Worm (Caenorhabditis elegans) whole organism, mixed stage, embryonic: ENCODE data around the gene rif-1.1.

Experiments used
- M03D4.4 ChIP-seq: sonication (generic microtip); optimal IDR thresholded peaks from 2 replicates; lab custom pipeline; 2017; ENCODE audit warnings: mild to moderate bottlenecking, missing genetic modification characterization, missing compliant biosample characterization
- lin-13 ChIP-seq: fragments of 150-350 bp; optimal IDR thresholded peaks from 2 replicates; lab custom pipeline; 2014; ENCODE audit warnings: missing biosample characterization, missing genetic modification characterization
- lin-32 ChIP-seq: fragments of 200-800 bp; sonication (Bioruptor generic); optimal IDR thresholded peaks from 2 replicates; lab custom pipeline; 2018; ENCODE audit warnings: mild to moderate bottlenecking, missing genetic modification characterization, missing compliant biosample characterization
- nhr-76 ChIP-seq: sonication (generic microtip); optimal IDR thresholded peaks from 2 replicates; lab custom pipeline; 2017; ENCODE audit warnings: missing biosample characterization, missing genetic modification characterization

- TF ChIP-seq nhr-76 (tag; lab: Kevin White, UChicago): no peak
- TF ChIP-seq M03D4.4 (tag; lab: Kevin White, UChicago): no peak
- no peak for TF ChIP-seq lin-32
- TF ChIP-seq lin-13 (tag; lab: Kevin White, UChicago): no peak
Observed at ce11 chrIV:17413343-17413742, 47.7 kb downstream of the rif-1.1 start.
